Worm (Caenorhabditis elegans) whole organism, late embryonic: Measurements from ENCODE around the gene dpf-4.

Experiments used
- C08G9.2 ChIP-seq: sonication (generic microtip); optimal IDR thresholded peaks from 2 replicates; lab custom pipeline; 2016; ENCODE audit warnings: mild to moderate bottlenecking, missing genetic modification characterization, moderate library complexity, missing compliant biosample characterization
- K09A11.1 ChIP-seq: sonication (generic microtip); optimal IDR thresholded peaks from 2 replicates; lab custom pipeline; 2017; ENCODE audit warnings: antibody characterized with exemption, mild to moderate bottlenecking, missing genetic modification characterization, missing compliant biosample characterization; ENCODE audit not compliant: insufficient read depth
- ahr-1 ChIP-seq: sonication (generic microtip); optimal IDR thresholded peaks from 2 replicates; lab custom pipeline; 2016; ENCODE audit warnings: missing genetic modification characterization, missing compliant biosample characterization
- ama-1 ChIP-seq: fragments of 150-350 bp; optimal IDR thresholded peaks from 2 replicates; lab custom pipeline; 2014
- ceh-14 ChIP-seq: sonication (generic microtip); optimal IDR thresholded peaks from 2 replicates; lab custom pipeline; 2016; ENCODE audit warnings: missing genotype, missing genetic modification characterization, missing compliant biosample characterization
- ceh-18 ChIP-seq: sonication (generic microtip); optimal IDR thresholded peaks from 2 replicates; lab custom pipeline; 2016; ENCODE audit warnings: missing genetic modification characterization, missing compliant biosample characterization
- ceh-19 ChIP-seq: fragments of 200-800 bp; sonication (Bioruptor generic); optimal IDR thresholded peaks from 2 replicates; lab custom pipeline; 2018; ENCODE audit warnings: mild to moderate bottlenecking, missing genetic modification characterization, missing compliant biosample characterization
- ceh-31 ChIP-seq: sonication (generic microtip); optimal IDR thresholded peaks from 2 replicates; lab custom pipeline; 2016; ENCODE audit warnings: missing genetic modification characterization, missing compliant biosample characterization
- ceh-45 ChIP-seq: fragments of 200-800 bp; sonication (Bioruptor generic); IDR thresholded peaks from 2 replicates; pipeline ENCODE4 v1.3.6; 2022; ENCODE audit warnings: missing genetic modification reagents, missing genetic modification characterization, missing compliant biosample characterization
- ceh-48 ChIP-seq: sonication (generic microtip); optimal IDR thresholded peaks from 2 replicates; lab custom pipeline; 2016; ENCODE audit warnings: missing genetic modification characterization, inconsistent platforms, missing compliant biosample characterization
- ceh-6 ChIP-seq: fragments of 200-800 bp; sonication (Bioruptor generic); optimal IDR thresholded peaks from 2 replicates; lab custom pipeline; 2018; ENCODE audit warnings: mild to moderate bottlenecking, missing genetic modification characterization, missing compliant biosample characterization
- ceh-9 ChIP-seq: sonication (generic microtip); optimal IDR thresholded peaks from 2 replicates; lab custom pipeline; 2016; ENCODE audit warnings: mild to moderate bottlenecking, missing genetic modification characterization, inconsistent platforms, missing compliant biosample characterization
- dve-1 ChIP-seq: sonication (generic microtip); optimal IDR thresholded peaks from 2 replicates; lab custom pipeline; 2017; ENCODE audit warnings: antibody characterized with exemption, mild to moderate bottlenecking, missing genetic modification characterization, missing compliant biosample characterization
- elt-2 ChIP-seq: sonication (generic microtip); optimal IDR thresholded peaks from 2 replicates; lab custom pipeline; 2016; ENCODE audit warnings: missing genetic modification reagents, missing genetic modification characterization, missing compliant biosample characterization
- elt-4 ChIP-seq: sonication (generic microtip); optimal IDR thresholded peaks from 2 replicates; lab custom pipeline; 2016; ENCODE audit warnings: missing genetic modification characterization, missing compliant biosample characterization
- fkh-6 ChIP-seq: sonication (generic microtip); optimal IDR thresholded peaks from 2 replicates; lab custom pipeline; 2016; ENCODE audit warnings: missing genetic modification characterization, missing compliant biosample characterization
- gmeb-2 ChIP-seq: sonication (generic microtip); optimal IDR thresholded peaks from 2 replicates; lab custom pipeline; 2016; ENCODE audit warnings: missing genetic modification characterization, inconsistent platforms, missing compliant biosample characterization
- hlh-30 ChIP-seq: sonication (generic microtip); optimal IDR thresholded peaks from 2 replicates; lab custom pipeline; 2017; ENCODE audit warnings: antibody characterized with exemption, missing genetic modification characterization, missing compliant biosample characterization; ENCODE audit not compliant: insufficient read depth
- hlh-6 ChIP-seq: sonication (generic microtip); optimal IDR thresholded peaks from 2 replicates; lab custom pipeline; 2016; ENCODE audit warnings: missing genotype, missing genetic modification characterization, missing compliant biosample characterization
- madf-2 ChIP-seq: sonication (generic microtip); optimal IDR thresholded peaks from 2 replicates; lab custom pipeline; 2017; ENCODE audit warnings: missing genetic modification characterization, missing compliant biosample characterization
- mec-3 ChIP-seq: sonication (generic microtip); optimal IDR thresholded peaks from 2 replicates; lab custom pipeline; 2016; ENCODE audit warnings: borderline replicate concordance, missing genetic modification characterization, missing compliant biosample characterization
- nfya-1 ChIP-seq: sonication (generic microtip); optimal IDR thresholded peaks from 2 replicates; lab custom pipeline; 2017; ENCODE audit warnings: missing genetic modification characterization, mild to moderate bottlenecking, missing compliant biosample characterization, antibody characterized with exemption, moderate library complexity
- nhr-11 ChIP-seq: fragments of 150-350 bp; optimal IDR thresholded peaks from 2 replicates; lab custom pipeline; 2014; ENCODE audit warnings: missing biosample characterization, missing genetic modification characterization
- pha-2 ChIP-seq: sonication (generic microtip); optimal IDR thresholded peaks from 2 replicates; lab custom pipeline; 2017; ENCODE audit warnings: mild to moderate bottlenecking, missing genetic modification characterization, missing compliant biosample characterization
- pha-4 ChIP-seq: fragments of 150-350 bp; optimal IDR thresholded peaks from 2 replicates; lab custom pipeline; 2018; ENCODE audit warnings: missing biosample characterization, missing genetic modification reagents, missing genetic modification characterization
- ref-2 ChIP-seq: sonication (generic microtip); optimal IDR thresholded peaks from 2 replicates; lab custom pipeline; 2016; ENCODE audit warnings: missing genetic modification characterization, missing compliant biosample characterization
- sdc-2 ChIP-seq: sonication (generic microtip); optimal IDR thresholded peaks from 2 replicates; lab custom pipeline; 2016; ENCODE audit warnings: missing genotype, missing genetic modification characterization, missing compliant biosample characterization
- sox-2 ChIP-seq: fragments of 200-800 bp; sonication (Bioruptor generic); IDR thresholded peaks from 2 replicates; pipeline ENCODE4 v1.3.6; 2022; ENCODE audit warnings: missing genetic modification reagents, missing genetic modification characterization, missing compliant biosample characterization
- sox-4 ChIP-seq: sonication (generic microtip); optimal IDR thresholded peaks from 2 replicates; lab custom pipeline; 2017; ENCODE audit warnings: mild to moderate bottlenecking, missing genetic modification characterization, inconsistent platforms, missing compliant biosample characterization
- syd-9 ChIP-seq: sonication (generic microtip); optimal IDR thresholded peaks from 2 replicates; lab custom pipeline; 2016; ENCODE audit warnings: mild to moderate bottlenecking, missing genetic modification characterization, moderate library complexity, missing compliant biosample characterization
- tbx-7 ChIP-seq: sonication (generic microtip); optimal IDR thresholded peaks from 2 replicates; lab custom pipeline; 2016; ENCODE audit warnings: missing genotype, missing genetic modification characterization, missing compliant biosample characterization
- ttx-3 ChIP-seq: sonication (generic microtip); optimal IDR thresholded peaks from 2 replicates; lab custom pipeline; 2016; ENCODE audit warnings: missing genetic modification reagents, missing genetic modification characterization, missing compliant biosample characterization
- unc-3 ChIP-seq, 2 experiments: fragments of 200-800 bp in 1 of 2; sonication (Bioruptor generic) in 1 of 2; sonication (generic microtip) in 1 of 2; conservative IDR thresholded peaks in 1 of 2; optimal IDR thresholded peaks in 1 of 2; 2 replicates each; pipeline versions ENCODE4 v1.3.6 to Lab custom; 2016 to 2022; ENCODE audit warnings: missing compliant biosample characterization in 2 of 2, missing genetic modification characterization in 2 of 2, missing genetic modification reagents in 1 of 2
- unc-42 ChIP-seq: sonication (generic microtip); optimal IDR thresholded peaks from 2 replicates; lab custom pipeline; 2016; ENCODE audit warnings: missing genotype, missing genetic modification characterization, missing compliant biosample characterization
- unc-86 ChIP-seq: sonication (generic microtip); optimal IDR thresholded peaks from 2 replicates; lab custom pipeline; 2016; ENCODE audit warnings: missing genetic modification characterization, missing compliant biosample characterization

Gene dpf-4

DNA sequence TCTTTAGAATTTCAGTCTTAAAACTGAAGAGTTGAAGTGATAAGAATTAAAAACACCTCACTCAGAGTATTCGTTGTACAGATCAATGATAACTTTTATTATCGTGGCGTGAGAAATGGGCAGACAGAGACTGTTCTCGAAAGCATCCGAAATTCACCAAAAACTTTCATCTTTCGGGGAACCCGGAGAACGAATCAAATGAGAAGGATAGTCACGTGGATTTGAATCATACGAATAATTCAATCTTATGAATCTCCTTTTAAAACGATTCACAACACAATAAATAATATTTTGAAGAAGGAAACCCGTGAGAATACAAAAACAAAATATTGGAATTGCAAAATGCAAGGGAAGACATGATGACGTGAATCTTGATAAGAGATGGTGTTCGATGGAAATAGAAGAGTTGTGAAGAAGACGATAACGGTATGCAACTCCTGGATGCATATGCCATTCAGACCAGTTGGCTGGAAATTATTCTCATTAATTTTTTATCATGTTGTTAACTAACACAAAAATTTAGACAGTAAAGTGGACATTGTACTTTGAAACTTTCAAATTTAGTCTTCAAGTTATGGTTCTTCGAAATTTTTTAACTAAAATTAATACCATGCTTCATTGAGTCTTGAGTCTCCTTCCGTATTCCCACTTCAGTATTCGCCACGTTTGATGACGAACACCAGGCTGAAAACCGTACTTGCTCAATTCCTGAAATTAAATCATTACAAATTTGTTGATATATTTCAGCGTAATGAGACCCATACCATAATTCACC lies 17.9 kb downstream of the dpf-4 start:
- TF ChIP-seq ceh-14 (tag; lab: Kevin White, UChicago) (no peak), elt-2 (tag; lab: Kevin White, UChicago) (peak; percentile 13), nhr-11 (tag; lab: Kevin White, UChicago) (no peak), unc-86 (tag; lab: Kevin White, UChicago) (no peak)

DNA sequence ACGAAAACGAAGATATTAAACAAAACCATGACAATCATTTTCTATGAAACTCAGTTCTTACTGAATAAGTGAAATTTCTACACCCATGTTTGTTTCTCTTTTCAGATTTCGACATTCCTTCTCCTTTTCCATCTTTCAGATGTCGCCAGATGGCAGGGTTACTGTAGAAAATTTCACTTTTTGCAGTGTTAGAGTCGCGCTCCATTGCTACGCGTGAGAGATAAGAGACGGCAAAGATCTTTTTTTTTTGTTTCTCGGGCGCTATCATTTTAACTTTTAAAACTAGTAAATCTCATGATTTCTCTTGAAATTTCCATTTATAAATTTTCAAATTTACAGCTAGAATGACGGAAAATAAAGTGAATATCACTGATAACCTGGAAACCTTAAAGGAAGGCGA lies 19.1 kb downstream of the dpf-4 start, which contains the start of the genes mig-21 and F01F1.2:
Gene mig-21, minus strand, starts transcription at position 166 of the 400 bp plus-strand sequence.
Gene F01F1.2, plus strand, starts transcription at position 340 of the 400 bp plus-strand sequence.
- no peak for TF ChIP-seq tbx-7 (tag; lab: Kevin White, UChicago)

DNA sequence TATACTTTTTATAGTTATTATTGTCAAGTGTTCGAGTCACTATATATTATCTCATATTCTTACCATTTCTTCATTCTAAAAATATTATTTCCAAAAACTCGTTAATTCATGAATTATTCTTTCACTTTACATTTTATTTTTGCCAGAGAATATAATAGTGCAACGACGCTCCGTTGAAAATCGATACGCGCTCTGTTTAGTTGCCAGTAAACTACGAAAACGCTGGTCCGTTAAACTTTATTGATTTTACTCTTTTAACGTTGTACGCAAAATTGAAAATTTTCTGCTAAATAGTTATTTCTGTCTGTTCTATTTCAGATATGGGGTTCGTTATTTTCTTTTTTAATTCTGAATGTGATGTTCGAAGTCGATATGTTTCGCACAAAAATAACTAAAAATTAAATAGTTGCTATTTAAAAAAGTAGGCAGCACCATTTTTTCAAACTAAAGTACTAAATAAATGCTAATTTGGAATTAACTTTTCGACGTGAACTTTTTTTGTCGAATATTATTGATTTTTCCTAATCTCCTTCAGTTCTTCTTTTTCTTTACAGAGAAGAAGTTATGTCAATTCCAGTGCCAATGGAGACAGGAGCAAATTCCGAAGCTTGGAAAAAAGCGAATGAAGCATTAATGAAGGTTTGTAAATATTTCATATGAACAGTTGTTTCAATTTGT lies 20.3 kb downstream of the dpf-4 start, which contains the start of gene hpo-10:
Gene hpo-10, plus strand, starts transcription at position 199 of the 678 bp plus-strand sequence.
- TF ChIP-seq gmeb-2 (tag; lab: Kevin White, UChicago): no peak
- no peak for TF ChIP-seq ceh-19 (GFP tag; lab: Kevin White, UChicago)
- TF ChIP-seq sdc-2 (tag; lab: Kevin White, UChicago): no peak
- TF ChIP-seq nfya-1 (tag; lab: Kevin White, UChicago): peak; percentile 18
- TF ChIP-seq ceh-48 (tag; lab: Kevin White, UChicago): peak; percentile 93
- TF ChIP-seq unc-42 (tag; lab: Kevin White, UChicago): no peak
- TF ChIP-seq madf-2: no peak
- TF ChIP-seq ceh-31 (tag; lab: Kevin White, UChicago): peak; percentile 13

DNA sequence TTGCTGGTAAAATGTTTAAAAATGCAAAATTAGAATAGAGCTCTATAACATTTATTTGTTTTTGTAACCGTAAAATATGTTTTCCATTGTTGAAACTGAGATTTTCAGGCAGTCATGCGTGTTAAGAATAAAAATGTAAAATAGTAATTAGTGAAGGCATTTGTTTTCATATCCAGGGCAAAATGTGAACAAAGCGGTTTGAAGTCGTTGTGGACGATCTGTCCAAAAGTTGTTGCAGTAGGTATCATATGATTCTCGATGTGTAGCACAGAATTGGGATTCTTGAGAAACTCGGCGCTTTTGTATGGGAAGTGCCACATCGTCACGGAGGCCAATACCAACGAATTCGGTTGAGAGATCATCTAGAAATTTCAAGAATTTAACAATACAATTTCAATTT lies 23.2 kb downstream of the dpf-4 start:
- TF ChIP-seq ama-1 (lab: Kevin White, UChicago): peak; percentile 0
- no peak for TF ChIP-seq K09A11.1 (tag; lab: Kevin White, UChicago)

DNA sequence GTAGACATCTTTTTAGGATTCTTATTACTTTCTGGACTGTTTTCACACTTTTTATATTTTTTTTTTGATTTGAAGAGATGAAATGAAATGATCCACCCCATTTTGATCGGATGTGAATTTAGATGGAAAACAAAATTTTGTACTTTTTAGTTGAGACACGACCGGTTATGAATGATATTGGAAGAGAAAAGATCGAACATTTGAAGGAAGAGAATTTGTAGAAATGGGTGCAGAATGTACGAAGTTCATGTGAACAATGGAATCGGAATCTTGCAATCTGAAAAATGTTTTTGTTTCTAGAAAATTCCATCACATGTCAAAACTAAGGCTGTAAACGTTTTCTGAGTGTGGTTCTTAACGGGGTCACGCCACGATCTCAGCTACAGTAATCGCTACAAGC lies 23.7 kb downstream of the dpf-4 start, which contains the start of gene F01F1.14:
Gene F01F1.14, minus strand, starts transcription at position 101 of the 400 bp plus-strand sequence.
- TF ChIP-seq ceh-6 (GFP tag; lab: Kevin White, UChicago) (no peak), ama-1 (lab: Kevin White, UChicago) (no peak), ceh-45 (GFP tag; lab: Robert Waterston, UW) (no peak), sox-4 (no peak), ref-2 (tag; lab: Kevin White, UChicago) (no peak), sox-2 (GFP tag; lab: Robert Waterston, UW) (no peak), C08G9.2 (tag; lab: Kevin White, UChicago) (no peak), mec-3 (tag; lab: Kevin White, UChicago) (no peak), ceh-9 (tag; lab: Kevin White, UChicago) (no peak), ceh-18 (tag; lab: Kevin White, UChicago) (no peak), madf-2 (no peak), syd-9 (no peak), fkh-6 (tag; lab: Kevin White, UChicago) (no peak)

DNA sequence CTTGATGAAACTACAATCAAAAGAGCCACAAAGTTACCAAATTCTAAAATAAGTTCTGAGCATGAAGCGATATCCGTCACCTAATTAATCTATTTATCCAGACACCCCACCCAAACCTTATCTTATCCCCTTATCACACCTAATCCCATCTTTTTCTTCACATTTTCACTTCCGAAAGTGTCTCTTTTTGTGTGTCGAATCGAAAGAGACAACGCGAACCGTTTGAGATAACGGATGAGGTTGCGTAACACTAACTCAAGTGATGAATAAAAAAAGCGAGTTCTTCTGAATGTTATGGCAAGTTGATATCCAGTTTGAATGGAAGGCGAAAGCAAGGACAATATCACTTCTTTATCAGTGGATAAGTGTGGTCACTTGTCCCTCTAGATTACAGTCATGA lies 24.4 kb downstream of the dpf-4 start:
- TF ChIP-seq pha-2: no peak
- TF ChIP-seq unc-42 (tag; lab: Kevin White, UChicago): no peak
- no peak for TF ChIP-seq nhr-11 (tag; lab: Kevin White, UChicago)
- TF ChIP-seq hlh-30 (tag; lab: Kevin White, UChicago): no peak
- TF ChIP-seq pha-4 (tag; lab: Kevin White, UChicago): no peak
- TF ChIP-seq ahr-1 (tag; lab: Kevin White, UChicago): no peak
- no peak for TF ChIP-seq tbx-7 (tag; lab: Kevin White, UChicago)
- TF ChIP-seq K09A11.1 (tag; lab: Kevin White, UChicago): no peak
- TF ChIP-seq ttx-3: no peak
- no peak for TF ChIP-seq unc-3 (GFP tag; conservative IDR thresholded peaks at IDR 0.05; lab: Robert Waterston, UW)
- no peak for TF ChIP-seq unc-3 (tag; optimal IDR thresholded peaks at IDR 0.05; lab: Kevin White, UChicago)
- no peak for TF ChIP-seq hlh-6 (tag; lab: Kevin White, UChicago)
- TF ChIP-seq elt-4 (tag; lab: Kevin White, UChicago): no peak
- no peak for TF ChIP-seq ceh-48 (tag; lab: Kevin White, UChicago)
- TF ChIP-seq ref-2 (tag; lab: Kevin White, UChicago): no peak
- TF ChIP-seq dve-1 (tag; lab: Kevin White, UChicago): no peak
